Worm (Caenorhabditis elegans) whole organism, early embryonic: ENCODE data around the gene srh-99.

Experiments
- B0310.2 ChIP-seq: sonication (generic microtip); optimal IDR thresholded peaks from 2 replicates; lab custom pipeline; 2016; ENCODE audit warnings: mild to moderate bottlenecking, missing genetic modification characterization, missing compliant biosample characterization
- F13C5.2 ChIP-seq: sonication (generic microtip); optimal IDR thresholded peaks from 2 replicates; lab custom pipeline; 2017; ENCODE audit warnings: mild to moderate bottlenecking, missing genetic modification characterization, inconsistent platforms, missing compliant biosample characterization
- aly-1 ChIP-seq: sonication (generic microtip); optimal IDR thresholded peaks from 2 replicates; lab custom pipeline; 2016; ENCODE audit warnings: missing genetic modification characterization, missing compliant biosample characterization
- ama-1 ChIP-seq: fragments of 150-350 bp; optimal IDR thresholded peaks from 2 replicates; lab custom pipeline; 2014
- ceh-36 ChIP-seq: sonication (generic microtip); optimal IDR thresholded peaks from 2 replicates; lab custom pipeline; 2016; ENCODE audit warnings: missing genetic modification characterization, inconsistent platforms, missing compliant biosample characterization
- flt-1 ChIP-seq: fragments of 200-800 bp; sonication (Bioruptor generic); IDR thresholded peaks from 2 replicates; pipeline ENCODE4 v1.3.6; 2022; ENCODE audit warnings: missing genetic modification characterization, missing compliant biosample characterization
- hmg-4 ChIP-seq: fragments of 200-800 bp; sonication (Bioruptor generic); optimal IDR thresholded peaks from 2 replicates; lab custom pipeline; 2018; ENCODE audit warnings: mild to moderate bottlenecking, missing genetic modification characterization, missing compliant biosample characterization
- hnd-1 ChIP-seq: sonication (generic microtip); optimal IDR thresholded peaks from 2 replicates; lab custom pipeline; 2016; ENCODE audit warnings: missing genetic modification characterization, missing compliant biosample characterization
- pes-1 ChIP-seq: fragments of 200-800 bp; sonication (Bioruptor generic); IDR thresholded peaks from 2 replicates; pipeline ENCODE4 v1.3.6; 2022; ENCODE audit warnings: missing genetic modification reagents, missing genetic modification characterization, missing compliant biosample characterization
- scrt-1 ChIP-seq: fragments of 200-800 bp; sonication (Bioruptor generic); IDR thresholded peaks from 2 replicates; pipeline ENCODE4 v1.3.6; 2022; ENCODE audit warnings: missing genetic modification characterization, missing compliant biosample characterization
- sea-1 ChIP-seq: fragments of 200-800 bp; sonication (Bioruptor generic); conservative IDR thresholded peaks from 2 replicates; pipeline ENCODE4 v1.3.6; 2022; ENCODE audit warnings: missing genetic modification characterization, missing compliant biosample characterization
- tbx-11 ChIP-seq: fragments of 200-800 bp; sonication (Bioruptor generic); IDR thresholded peaks from 2 replicates; pipeline ENCODE4 v1.3.6; 2022; ENCODE audit warnings: missing genetic modification characterization, missing compliant biosample characterization
- tbx-37 ChIP-seq: fragments of 200-800 bp; sonication (Bioruptor generic); conservative IDR thresholded peaks from 2 replicates; pipeline ENCODE4 v1.3.6; 2022; ENCODE audit warnings: missing genetic modification reagents, missing genetic modification characterization, missing compliant biosample characterization
- tra-4 ChIP-seq: sonication (generic microtip); optimal IDR thresholded peaks from 2 replicates; lab custom pipeline; 2017; ENCODE audit warnings: missing genetic modification characterization, missing compliant biosample characterization

DNA sequence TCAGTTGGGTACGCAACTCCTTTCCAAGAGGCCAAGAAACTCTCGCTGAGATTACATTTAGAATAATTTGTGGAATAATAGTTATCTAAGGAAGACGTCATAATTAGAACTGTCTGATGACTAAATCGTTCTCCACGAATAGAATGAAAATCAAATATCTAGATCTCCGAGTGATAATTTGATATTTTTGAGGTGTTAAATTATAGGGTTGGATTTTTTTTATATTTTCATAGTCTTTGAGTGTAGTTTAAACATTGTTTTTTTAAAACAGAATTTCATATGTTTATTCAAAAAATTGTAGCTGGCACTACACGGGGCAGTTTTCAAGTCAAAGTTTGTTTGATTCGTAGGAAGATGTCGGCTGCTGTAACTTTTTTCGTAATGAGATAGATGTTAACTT, at the start of gene srh-99:
- TF ChIP-seq F13C5.2 (tag; lab: Kevin White, UChicago) (no peak), hnd-1 (tag; lab: Kevin White, UChicago) (no peak), sea-1 (GFP tag; lab: Robert Waterston, UW) (no peak), tra-4 (tag; lab: Kevin White, UChicago) (no peak), ama-1 (lab: Kevin White, UChicago) (no peak), scrt-1 (no peak), aly-1 (tag; lab: Kevin White, UChicago) (no peak), B0310.2 (tag; lab: Kevin White, UChicago) (no peak), hmg-4 (GFP tag; lab: Kevin White, UChicago) (no peak), ceh-36 (no peak), flt-1 (GFP tag; lab: Robert Waterston, UW) (no peak), tbx-11 (GFP tag; lab: Robert Waterston, UW) (no peak), pes-1 (GFP tag; lab: Robert Waterston, UW) (no peak), tbx-37 (no peak)
